Fruit fly (Drosophila melanogaster): ENCODE measurements around the gene CG16736.

DNA sequence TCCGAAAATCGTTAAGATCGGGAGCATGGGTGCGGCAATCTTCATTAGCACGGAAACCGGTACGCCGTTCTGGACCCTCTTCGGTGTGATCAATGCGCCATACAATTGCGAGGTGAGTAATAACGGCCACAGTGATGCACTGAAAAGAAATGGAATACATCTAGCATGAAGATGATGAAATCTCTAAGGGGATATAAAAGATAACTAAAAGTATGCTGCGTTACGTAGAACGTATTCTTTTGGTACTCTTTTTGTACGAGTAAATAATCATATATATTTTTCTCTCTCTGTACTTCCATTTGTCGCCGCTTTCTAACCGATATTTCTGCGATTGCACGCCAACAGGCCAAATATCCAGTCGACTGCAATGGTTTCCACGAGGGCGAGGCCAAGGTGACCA lies 6.6 kb downstream of the CG16736 start:
- TF ChIP-seq CG1620 (GFP tag; optimal IDR thresholded peaks at IDR 0.05) (no peak), pad (GFP tag; optimal IDR thresholded peaks at IDR 0.05) (no peak), tj (GFP tag; optimal IDR thresholded peaks at IDR 0.05) (no peak), CG11617 (GFP tag; optimal IDR thresholded peaks at IDR 0.05) (no peak), CG5204 (GFP tag; optimal IDR thresholded peaks at IDR 0.05) (no peak), kay (GFP tag; ENCODE audit: borderline replicate concordance) (no peak), Mnt (GFP tag; optimal IDR thresholded peaks at IDR 0.05) (no peak), CG7045 (GFP tag; optimal IDR thresholded peaks at IDR 0.05) (no peak)
